Worm (Caenorhabditis elegans): ENCODE measurements around the gene C15C8.6.
A peak's percentile ranks its signal among the peaks of the same experiment; 100 is the strongest.

Gene C15C8.6

ce11 chrV:12747431-12747830 is 3.9 kb downstream of the C15C8.6 start, which contains the start of gene C15C8.4:
Gene C15C8.4 (minus strand): TSS chrV:12747463.
- TF ChIP-seq nhr-237 (tag; optimal IDR thresholded peaks at IDR 0.05) = no peak
- TF ChIP-seq nhr-6 (tag; optimal IDR thresholded peaks at IDR 0.05) = peak; percentile 54
- peak; percentile 17 for TF ChIP-seq dpl-1 (GFP tag; optimal IDR thresholded peaks at IDR 0.05)
- TF ChIP-seq F26F4.8 (GFP tag; conservative IDR thresholded peaks at IDR 0.05) = no peak

ce11 chrV:12744979-12745378 is 6.4 kb downstream of the C15C8.6 start, which contains the start of gene C15C8.7:
Gene C15C8.7 (minus strand): TSS chrV:12745050.
- TF ChIP-seq mxl-3 (GFP tag; optimal IDR thresholded peaks at IDR 0.05) (no peak), mxl-2 (GFP tag; conservative IDR thresholded peaks at IDR 0.05) (no peak), ctbp-1 (GFP tag; IDR thresholded peaks at IDR 0.05) (no peak), F49E8.2 (tag; optimal IDR thresholded peaks at IDR 0.05; ENCODE audit: borderline replicate concordance) (no peak), nhr-10 (tag; optimal IDR thresholded peaks at IDR 0.05) (no peak), snpc-1.2 (GFP tag; IDR thresholded peaks at IDR 0.05) (no peak), nhr-11 (tag; optimal IDR thresholded peaks at IDR 0.05) (no peak), pha-4 (GFP tag; IDR thresholded peaks at IDR 0.05) (no peak), pha-4 (tag; optimal IDR thresholded peaks at IDR 0.05) (no peak), zfp-3 (GFP tag; conservative IDR thresholded peaks at IDR 0.05) (no peak), tag-97 (GFP tag; IDR thresholded peaks at IDR 0.05) (no peak), hmg-1.1 (GFP tag; IDR thresholded peaks at IDR 0.05) (no peak), snpc-4 (tag; optimal IDR thresholded peaks at IDR 0.05) (no peak), cey-2 (tag; optimal IDR thresholded peaks at IDR 0.05; ENCODE audit: borderline replicate concordance, insufficient read depth) (no peak), mes-2 (tag; optimal IDR thresholded peaks at IDR 0.05; ENCODE audit: poor library complexity, severe bottlenecking) (no peak), unc-130 (GFP tag; optimal IDR thresholded peaks at IDR 0.05) (no peak), zag-1 (tag; optimal IDR thresholded peaks at IDR 0.05) (no peak), tra-1 (GFP tag; IDR thresholded peaks at IDR 0.05) (no peak), ceh-62 (tag; optimal IDR thresholded peaks at IDR 0.05) (no peak), madf-5 (GFP tag; IDR thresholded peaks at IDR 0.05) (no peak), mep-1 (tag; optimal IDR thresholded peaks at IDR 0.05) (peak; percentile 1), hif-1 (tag; optimal IDR thresholded peaks at IDR 0.05) (no peak), ama-1 (optimal IDR thresholded peaks at IDR 0.05) (peak; percentile 9), skn-1 (tag; optimal IDR thresholded peaks at IDR 0.05) (no peak), unc-62 (GFP tag; optimal IDR thresholded peaks at IDR 0.05 in 1 of 2) (no peak), unc-62 (tag; optimal IDR thresholded peaks at IDR 0.05) (no peak), F37D6.2 (tag; optimal IDR thresholded peaks at IDR 0.05) (no peak), sdz-12 (GFP tag; optimal IDR thresholded peaks at IDR 0.05) (no peak), madf-9 (GFP tag; conservative IDR thresholded peaks at IDR 0.05) (no peak), egl-43 (GFP tag; IDR thresholded peaks at IDR 0.05) (no peak), dve-1 (tag; optimal IDR thresholded peaks at IDR 0.05; ENCODE audit: insufficient read depth) (peak; percentile 58), aha-1 (tag) (peak; percentile 77), lin-1 (GFP tag; IDR thresholded peaks at IDR 0.05) (no peak), dmd-6 (GFP tag; IDR thresholded peaks at IDR 0.05) (peak; percentile 46; the same call in 1 of the 2 replicates), gei-8 (GFP tag; optimal IDR thresholded peaks at IDR 0.05) (no peak), nhr-42 (GFP tag; IDR thresholded peaks at IDR 0.05) (no peak), attf-4 (tag; optimal IDR thresholded peaks at IDR 0.05) (no peak), Y75B8A.6 (GFP tag; IDR thresholded peaks at IDR 0.05) (no peak), ceh-82 (tag; optimal IDR thresholded peaks at IDR 0.05) (no peak), vab-7 (GFP tag; IDR thresholded peaks at IDR 0.05) (no peak), nhr-6 (tag; optimal IDR thresholded peaks at IDR 0.05) (no peak), fos-1 (tag; optimal IDR thresholded peaks at IDR 0.05) (no peak), F26F4.8 (GFP tag; conservative IDR thresholded peaks at IDR 0.05) (no peak), nhr-237 (tag; optimal IDR thresholded peaks at IDR 0.05) (no peak), ceh-28 (tag; optimal IDR thresholded peaks at IDR 0.05) (no peak), pqm-1 (tag; optimal IDR thresholded peaks at IDR 0.05) (peak; percentile 84), lin-29 (GFP tag; IDR thresholded peaks at IDR 0.05) (no peak), T20F7.1 (GFP tag; optimal IDR thresholded peaks at IDR 0.05) (no peak), Y5F2A.4 (GFP tag; optimal IDR thresholded peaks at IDR 0.05) (no peak)
